Fruit fly (Drosophila melanogaster) whole organism, prepupa: Measurements from ENCODE around the gene CG5768.

ENCODE experiments used
- CG10631 ChIP-seq: fragments of 200-800 bp; sonication (Bioruptor generic); optimal IDR thresholded peaks from 2 replicates; lab custom pipeline; 2016; ENCODE audit warnings: missing biosample characterization, missing genetic modification characterization
- CG11294 ChIP-seq: fragments of 200-800 bp; sonication (Bioruptor generic); IDR thresholded peaks from 2 replicates; pipeline ENCODE4 v1.3.6; 2022; ENCODE audit warnings: missing biosample characterization, missing genetic modification characterization
- CG11762 ChIP-seq: fragments of 200-800 bp; sonication (Bioruptor generic); optimal IDR thresholded peaks from 3 replicates; lab custom pipeline; 2016; ENCODE audit warnings: missing biosample characterization, missing genetic modification characterization; ENCODE audit not compliant: insufficient read depth
- CG11902 ChIP-seq: fragments of 200-800 bp; sonication (Bioruptor generic); optimal IDR thresholded peaks from 3 replicates; lab custom pipeline; 2016; ENCODE audit warnings: missing biosample characterization, missing genetic modification characterization
- CG15336 ChIP-seq: fragments of 200-800 bp; sonication (Bioruptor generic); IDR thresholded peaks from 2 replicates; pipeline ENCODE4 v1.3.6; 2022; ENCODE audit warnings: missing biosample characterization, missing genetic modification characterization
- CG1621 ChIP-seq: fragments of 200-800 bp; sonication (Bioruptor generic); optimal IDR thresholded peaks from 3 replicates; lab custom pipeline; 2018; ENCODE audit warnings: missing biosample characterization, mild to moderate bottlenecking, missing genetic modification characterization
- CG16779 ChIP-seq: fragments of 200-800 bp; sonication (Bioruptor generic); optimal IDR thresholded peaks from 3 replicates; lab custom pipeline; 2017; ENCODE audit warnings: missing biosample characterization, mild to moderate bottlenecking, missing genetic modification characterization
- CG3032 ChIP-seq: fragments of 200-800 bp; optimal IDR thresholded peaks from 2 replicates; lab custom pipeline; 2019; ENCODE audit warnings: missing biosample characterization, mild to moderate bottlenecking, missing genetic modification characterization, moderate library complexity
- CG31627 ChIP-seq: fragments of 200-800 bp; sonication (Bioruptor generic); optimal IDR thresholded peaks from 3 replicates; lab custom pipeline; 2016; ENCODE audit warnings: missing biosample characterization, missing genetic modification characterization
- CG3919 ChIP-seq: fragments of 200-800 bp; sonication (Bioruptor generic); optimal IDR thresholded peaks from 3 replicates; lab custom pipeline; 2016; ENCODE audit warnings: missing biosample characterization, missing genetic modification characterization
- CG4318 ChIP-seq: fragments of 200-800 bp; sonication (Bioruptor generic); optimal IDR thresholded peaks from 3 replicates; lab custom pipeline; 2017; ENCODE audit warnings: missing biosample characterization, mild to moderate bottlenecking, missing genetic modification characterization
- CG6163 ChIP-seq: fragments of 200-800 bp; sonication (Bioruptor generic); IDR thresholded peaks from 3 replicates; pipeline ENCODE4 v1.3.6; 2022; ENCODE audit warnings: missing biosample characterization, missing genetic modification characterization
- CG6276 ChIP-seq: fragments of 200-800 bp; sonication (Bioruptor generic); optimal IDR thresholded peaks from 2 replicates; lab custom pipeline; 2017; ENCODE audit warnings: missing biosample characterization, mild to moderate bottlenecking, missing genetic modification characterization
- CG6808 ChIP-seq: fragments of 200-800 bp; sonication (Bioruptor generic); optimal IDR thresholded peaks from 3 replicates; lab custom pipeline; 2017; ENCODE audit warnings: missing biosample characterization, missing genetic modification characterization, mild to moderate bottlenecking, moderate library complexity, missing genetic modification reagents
- CG7368 ChIP-seq: fragments of 200-800 bp; sonication (Bioruptor generic); optimal IDR thresholded peaks from 3 replicates; lab custom pipeline; 2016; ENCODE audit warnings: missing biosample characterization, missing genetic modification characterization
- CG8119 ChIP-seq: fragments of 200-800 bp; sonication (Bioruptor generic); IDR thresholded peaks from 3 replicates; pipeline ENCODE4 v1.3.6; 2022; ENCODE audit warnings: missing biosample characterization, missing genetic modification characterization
- CG8632 ChIP-seq: fragments of 200-800 bp; sonication (Bioruptor generic); optimal IDR thresholded peaks from 3 replicates; lab custom pipeline; 2016; ENCODE audit warnings: missing biosample characterization, missing genetic modification characterization
- CG9139 ChIP-seq: fragments of 200-800 bp; sonication (Bioruptor generic); optimal IDR thresholded peaks from 3 replicates; lab custom pipeline; 2017; ENCODE audit warnings: missing biosample characterization, mild to moderate bottlenecking, missing genetic modification characterization
- Eip78C ChIP-seq: fragments of 200-800 bp; sonication (Bioruptor generic); peaks from one replicate; lab custom pipeline; 2016; ENCODE audit warnings: missing biosample characterization, missing genetic modification characterization
- Eip93F ChIP-seq: fragments of 200-800 bp; sonication (Bioruptor generic); optimal IDR thresholded peaks from 2 replicates; lab custom pipeline; 2016; ENCODE audit warnings: missing biosample characterization, mild to moderate bottlenecking, missing genetic modification characterization
- Ets21C ChIP-seq: fragments of 200-800 bp; sonication (Bioruptor generic); optimal IDR thresholded peaks from 3 replicates; lab custom pipeline; 2016; ENCODE audit warnings: missing biosample characterization, missing genetic modification characterization
- Hr38 ChIP-seq: sonication (Bioruptor generic); optimal IDR thresholded peaks from 2 replicates; lab custom pipeline; 2016; ENCODE audit warnings: missing biosample characterization, missing genetic modification characterization
- Met ChIP-seq: fragments of 200-800 bp; sonication (Bioruptor generic); optimal IDR thresholded peaks from 3 replicates; lab custom pipeline; 2016; ENCODE audit warnings: missing biosample characterization, missing genetic modification characterization
- OdsH ChIP-seq: fragments of 200-800 bp; sonication (Bioruptor generic); optimal IDR thresholded peaks from 3 replicates; lab custom pipeline; 2016; ENCODE audit warnings: missing biosample characterization, missing genetic modification characterization
- Smox ChIP-seq: fragments of 200-800 bp; sonication (Bioruptor generic); optimal IDR thresholded peaks from 3 replicates; lab custom pipeline; 2016; ENCODE audit warnings: missing biosample characterization, missing genetic modification characterization
- Sox14 ChIP-seq: fragments of 200-800 bp; sonication (Bioruptor generic); optimal IDR thresholded peaks from 3 replicates; lab custom pipeline; 2016; ENCODE audit warnings: missing biosample characterization, missing genetic modification characterization
- Sox15 ChIP-seq: fragments of 200-800 bp; sonication (Bioruptor generic); optimal IDR thresholded peaks from 3 replicates; lab custom pipeline; 2016; ENCODE audit warnings: missing biosample characterization, missing genetic modification characterization
- achi ChIP-seq: fragments of 200-800 bp; sonication (Bioruptor generic); optimal IDR thresholded peaks from 3 replicates; lab custom pipeline; 2016; ENCODE audit warnings: missing biosample characterization, missing genetic modification characterization
- acj6 ChIP-seq: fragments of 200-800 bp; sonication (Bioruptor generic); optimal IDR thresholded peaks from 3 replicates; lab custom pipeline; 2016; ENCODE audit warnings: missing biosample characterization, missing genetic modification characterization
- dsx ChIP-seq: fragments of 200-800 bp; optimal IDR thresholded peaks from 3 replicates; lab custom pipeline; 2019; ENCODE audit warnings: missing biosample characterization, mild to moderate bottlenecking, missing genetic modification characterization, moderate library complexity; ENCODE audit not compliant: poor library complexity, severe bottlenecking
- fd85E ChIP-seq: fragments of 200-800 bp; sonication (Bioruptor generic); optimal IDR thresholded peaks from 3 replicates; lab custom pipeline; 2016; ENCODE audit warnings: missing biosample characterization, missing genetic modification characterization
- fkh ChIP-seq: fragments of 200-800 bp; sonication (Bioruptor generic); optimal IDR thresholded peaks from 3 replicates; lab custom pipeline; 2017; ENCODE audit warnings: missing biosample characterization, mild to moderate bottlenecking, missing genetic modification characterization, moderate library complexity
- net ChIP-seq: fragments of 200-800 bp; sonication (Bioruptor generic); optimal IDR thresholded peaks from 3 replicates; lab custom pipeline; 2016; ENCODE audit warnings: missing biosample characterization, missing genetic modification characterization
- pdm3 ChIP-seq: fragments of 200-800 bp; sonication (Bioruptor generic); optimal IDR thresholded peaks from 3 replicates; lab custom pipeline; 2016; ENCODE audit warnings: missing biosample characterization, missing genetic modification characterization
- salr ChIP-seq, 2 experiments: fragments of 200-800 bp; sonication (Bioruptor generic); optimal IDR thresholded peaks; 3 replicates each; lab custom pipeline; 2016 to 2018; ENCODE audit warnings: missing biosample characterization in 2 of 2, missing genetic modification characterization in 2 of 2, mild to moderate bottlenecking in 1 of 2
- svp ChIP-seq: fragments of 200-800 bp; sonication (Bioruptor generic); peaks from one replicate; lab custom pipeline; 2016; ENCODE audit warnings: missing biosample characterization, missing genetic modification characterization
- topi ChIP-seq: fragments of 200-800 bp; sonication (Bioruptor generic); optimal IDR thresholded peaks from 3 replicates; lab custom pipeline; 2016; ENCODE audit warnings: missing biosample characterization, missing genetic modification characterization
- vri ChIP-seq: fragments of 200-800 bp; sonication (Bioruptor generic); optimal IDR thresholded peaks from 3 replicates; lab custom pipeline; 2016; ENCODE audit warnings: missing biosample characterization, mild to moderate bottlenecking, missing genetic modification characterization

Gene CG5768

DNA sequence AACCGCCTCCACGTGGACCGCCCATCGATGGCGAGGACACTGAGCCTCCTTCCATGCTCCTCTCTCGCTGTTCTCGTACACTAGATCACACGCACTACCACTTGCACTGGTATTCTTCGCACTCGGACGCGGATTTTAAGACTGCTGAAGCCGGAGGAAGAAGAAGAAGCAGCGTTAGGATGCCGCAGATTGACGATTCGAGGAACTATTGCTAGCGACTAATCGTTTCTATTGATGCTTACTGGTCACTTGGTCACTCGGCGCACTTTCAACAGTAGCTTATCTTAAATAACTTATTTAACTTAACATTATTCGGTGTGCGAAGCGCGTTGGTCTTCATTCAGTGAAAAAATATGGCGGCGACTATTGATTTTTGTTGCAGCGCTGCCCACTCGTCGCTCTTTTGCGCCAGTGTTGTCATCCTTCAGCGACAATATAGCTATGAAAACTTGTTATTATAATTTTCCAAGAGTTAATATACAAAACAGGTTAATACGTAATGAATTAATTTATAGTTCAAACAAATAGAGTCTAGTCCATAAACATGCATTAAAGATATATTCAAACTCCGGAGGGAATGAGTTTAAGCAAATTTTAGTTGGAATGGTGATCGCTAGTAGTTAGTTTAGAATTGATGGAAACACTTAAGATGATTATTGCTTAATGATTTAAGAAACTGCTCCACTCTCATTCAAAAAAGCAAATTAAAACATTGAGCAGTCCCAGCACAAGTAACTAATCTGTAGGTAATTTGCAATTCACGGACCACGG lies 41.5 kb downstream of the CG5768 start, which contains the start of the genes CG5746 and CG6454 (continued):
- TF ChIP-seq CG16779 (tag; lab: Kevin White, UChicago): no peak
- no peak for TF ChIP-seq CG3919 (GFP tag; lab: Kevin White, UChicago)
- TF ChIP-seq CG4318 (GFP tag; lab: Kevin White, UChicago): no peak
- TF ChIP-seq CG11902 (GFP tag; lab: Kevin White, UChicago): peak; percentile 44
- no peak for TF ChIP-seq Sox14
- TF ChIP-seq CG6276 (GFP tag; lab: Kevin White, UChicago): no peak
- no peak for TF ChIP-seq CG11762 (GFP tag; lab: Kevin White, UChicago)
- no peak for TF ChIP-seq acj6 (GFP tag; lab: Kevin White, UChicago)
- TF ChIP-seq CG10631 (GFP tag; lab: Kevin White, UChicago): no peak
- no peak for TF ChIP-seq Ets21C (GFP tag; lab: Kevin White, UChicago)
- TF ChIP-seq pdm3 (GFP tag; lab: Kevin White, UChicago): no peak
- no peak for TF ChIP-seq OdsH (GFP tag; lab: Kevin White, UChicago)
- TF ChIP-seq CG1621 (tag; lab: Kevin White, UChicago): no peak
- no peak for TF ChIP-seq topi
- TF ChIP-seq fkh: no peak
- TF ChIP-seq net (GFP tag; lab: Kevin White, UChicago): no peak
- no peak for TF ChIP-seq Smox (GFP tag; lab: Kevin White, UChicago)
- TF ChIP-seq dsx: no peak
- no peak for TF ChIP-seq fd85E (GFP tag; lab: Kevin White, UChicago)
- no peak for TF ChIP-seq CG3032 (tag; lab: Kevin White, UChicago)
- TF ChIP-seq Eip78C (GFP tag; lab: Kevin White, UChicago): no peak
- TF ChIP-seq CG6163 (GFP tag; lab: Robert Waterston, UW): no peak

dm6 chr3R:24341251-24341650 lies 48.9 kb downstream of the CG5768 start, which contains the start of gene Ms:
TSS of gene Ms (plus strand) at chr3R:24341551.
- TF ChIP-seq CG11294 (GFP tag; lab: Robert Waterston, UW) (no peak), CG11902 (GFP tag; lab: Kevin White, UChicago) (no peak), Sox15 (GFP tag; lab: Kevin White, UChicago) (no peak), CG4318 (GFP tag; lab: Kevin White, UChicago) (no peak), CG8632 (GFP tag; lab: Kevin White, UChicago) (no peak), fkh (no peak), vri (GFP tag; lab: Kevin White, UChicago) (no peak), CG31627 (GFP tag; lab: Kevin White, UChicago) (no peak), salr (GFP tag; optimal IDR thresholded peaks at IDR 0.05; lab: Kevin White, UChicago) (no peak), Hr38 (no peak), CG6276 (GFP tag; lab: Kevin White, UChicago) (no peak), CG15336 (no peak), CG7368 (GFP tag; lab: Kevin White, UChicago) (no peak), CG8119 (GFP tag; lab: Robert Waterston, UW) (no peak), CG1621 (tag; lab: Kevin White, UChicago) (no peak), Met (GFP tag; lab: Kevin White, UChicago) (no peak), svp (GFP tag; lab: Kevin White, UChicago) (no peak), Eip93F (no peak), CG11762 (GFP tag; lab: Kevin White, UChicago) (no peak), topi (no peak)

dm6 chr3R:24336622-24337021 lies 53.5 kb downstream of the CG5768 start, which contains the start of gene CG6432:
TSS of gene CG6432 (plus strand) at chr3R:24336922.
- TF ChIP-seq achi (GFP tag; lab: Kevin White, UChicago) (no peak), CG6276 (GFP tag; lab: Kevin White, UChicago) (no peak), CG6808 (GFP tag; lab: Kevin White, UChicago) (no peak), CG9139 (no peak), CG6163 (GFP tag; lab: Robert Waterston, UW) (no peak), Sox15 (GFP tag; lab: Kevin White, UChicago) (no peak)
